Worm (Caenorhabditis elegans) whole organism, L4 larva: ENCODE results near the gene B0464.6.

Experiments
- mdl-1 ChIP-seq, 2 experiments: fragments of 150-350 bp in 1 of 2; sonication (generic microtip) in 1 of 2; optimal IDR thresholded peaks; 2 replicates each; lab custom pipeline; 2014 to 2017; ENCODE audit warnings: missing biosample characterization in 2 of 2, missing genetic modification characterization in 2 of 2
- nhr-25 ChIP-seq: sonication (generic microtip); optimal IDR thresholded peaks from 2 replicates; lab custom pipeline; 2017; ENCODE audit warnings: missing genetic modification characterization, mild to moderate bottlenecking, missing compliant biosample characterization, antibody characterized with exemption, moderate library complexity, borderline replicate concordance; ENCODE audit not compliant: insufficient read depth

- TF ChIP-seq mdl-1 (tag; optimal IDR thresholded peaks at IDR 0.05; lab: Kevin White, UChicago) = no peak
- TF ChIP-seq nhr-25 (tag; lab: Kevin White, UChicago) = no peak
Observed at ce11 chrIII:9472464-9472863, 6.7 kb upstream of the B0464.6 start.
